Fruit fly (Drosophila melanogaster) whole organism, embryonic: Measurements from ENCODE around the gene Vps26.

Source experiments
- B-H1 ChIP-seq: fragments of 200-800 bp; sonication (Bioruptor generic); IDR thresholded peaks from 3 replicates; pipeline ENCODE4 v1.3.6; 2022; ENCODE audit warnings: missing biosample characterization, missing genetic modification characterization
- CG10959 ChIP-seq: fragments of 200-800 bp; sonication (Bioruptor generic); IDR thresholded peaks from 2 replicates; pipeline ENCODE4 v1.3.6; 2022; ENCODE audit warnings: missing biosample characterization, missing genetic modification characterization
- CG11695 ChIP-seq: fragments of 200-800 bp; sonication (Bioruptor generic); IDR thresholded peaks from 3 replicates; pipeline ENCODE4 v1.3.6; 2022; ENCODE audit warnings: missing biosample characterization, missing genetic modification characterization
- CG1233 ChIP-seq: fragments of 200-800 bp; sonication (Bioruptor generic); optimal IDR thresholded peaks from 4 replicates; lab custom pipeline; 2018; ENCODE audit warnings: missing biosample characterization, mild to moderate bottlenecking, missing genetic modification characterization
- CG12744 ChIP-seq: fragments of 200-800 bp; sonication (Bioruptor generic); optimal IDR thresholded peaks from 2 replicates; lab custom pipeline; 2016; ENCODE audit warnings: missing biosample characterization, missing genetic modification characterization
- CG13296 ChIP-seq: fragments of 200-800 bp; sonication (Bioruptor generic); optimal IDR thresholded peaks from 3 replicates; lab custom pipeline; 2018; ENCODE audit warnings: missing biosample characterization, mild to moderate bottlenecking, missing genetic modification characterization
- CG13775 ChIP-seq: fragments of 200-800 bp; sonication (Bioruptor generic); optimal IDR thresholded peaks from 3 replicates; lab custom pipeline; 2017; ENCODE audit warnings: missing biosample characterization, mild to moderate bottlenecking, missing genetic modification characterization
- CG14667 ChIP-seq: fragments of 200-800 bp; sonication (Bioruptor generic); IDR thresholded peaks from 2 replicates; pipeline ENCODE4 v1.3.6; 2022; ENCODE audit warnings: missing biosample characterization, missing genetic modification characterization
- CG15073 ChIP-seq: fragments of 200-800 bp; sonication (Bioruptor generic); optimal IDR thresholded peaks from 2 replicates; lab custom pipeline; 2016; ENCODE audit warnings: missing biosample characterization, missing genetic modification characterization
- CG15514 ChIP-seq: fragments of 200-800 bp; sonication (Bioruptor generic); optimal IDR thresholded peaks from 3 replicates; lab custom pipeline; 2017; ENCODE audit warnings: missing biosample characterization, missing genetic modification characterization, mild to moderate bottlenecking, moderate library complexity, missing genetic modification reagents
- CG17359 ChIP-seq: fragments of 200-800 bp; sonication (Bioruptor generic); optimal IDR thresholded peaks from 3 replicates; lab custom pipeline; 2018; ENCODE audit warnings: missing biosample characterization, mild to moderate bottlenecking, missing genetic modification characterization, moderate library complexity
- CG17568 ChIP-seq: fragments of 200-800 bp; sonication (Bioruptor generic); optimal IDR thresholded peaks from 2 replicates; lab custom pipeline; 2018; ENCODE audit warnings: missing biosample characterization, mild to moderate bottlenecking, missing genetic modification characterization, moderate library complexity
- CG17912 ChIP-seq: fragments of 200-800 bp; sonication (Bioruptor generic); optimal IDR thresholded peaks from 2 replicates; lab custom pipeline; 2018; ENCODE audit warnings: missing biosample characterization, mild to moderate bottlenecking, missing genetic modification characterization
- CG18619 ChIP-seq: fragments of 200-800 bp; sonication (Bioruptor generic); optimal IDR thresholded peaks from 3 replicates; lab custom pipeline; 2017; ENCODE audit warnings: missing biosample characterization, mild to moderate bottlenecking, missing genetic modification characterization
- CG2129 ChIP-seq: fragments of 200-800 bp; sonication (Bioruptor generic); IDR thresholded peaks from 2 replicates; pipeline ENCODE4 v1.3.6; 2022; ENCODE audit warnings: missing biosample characterization, missing genetic modification characterization; ENCODE audit not compliant: partially characterized antibody
- CG30020 ChIP-seq: fragments of 200-800 bp; optimal IDR thresholded peaks from 2 replicates; lab custom pipeline; 2019; ENCODE audit warnings: missing biosample characterization, mild to moderate bottlenecking, missing genetic modification characterization, moderate library complexity
- CG3407 ChIP-seq: fragments of 200-800 bp; sonication (Bioruptor generic); optimal IDR thresholded peaks from 2 replicates; lab custom pipeline; 2018; ENCODE audit warnings: missing biosample characterization, mild to moderate bottlenecking, missing genetic modification characterization
- CG3847 ChIP-seq: fragments of 200-800 bp; sonication (Bioruptor generic); IDR thresholded peaks from 2 replicates; pipeline ENCODE4 v1.3.6; 2022; ENCODE audit warnings: missing biosample characterization, missing genetic modification characterization
- CG6791 ChIP-seq: fragments of 200-800 bp; sonication (Bioruptor generic); IDR thresholded peaks from 3 replicates; pipeline ENCODE4 v1.3.6; 2022; ENCODE audit warnings: missing biosample characterization, missing genetic modification characterization; ENCODE audit not compliant: partially characterized antibody
- CkIIα-i1 ChIP-seq: fragments of 200-800 bp; sonication (Bioruptor generic); IDR thresholded peaks from 2 replicates; pipeline ENCODE4 v1.3.6; 2022; ENCODE audit warnings: missing biosample characterization, missing genetic modification characterization
- HLH3B ChIP-seq: fragments of 200-800 bp; sonication (Bioruptor generic); IDR thresholded peaks from 2 replicates; pipeline ENCODE4 v1.3.6; 2022; ENCODE audit warnings: missing biosample characterization, missing genetic modification characterization
- Hr3 ChIP-seq: fragments of 200-800 bp; sonication (Bioruptor generic); optimal IDR thresholded peaks from 3 replicates; lab custom pipeline; 2016; ENCODE audit warnings: missing biosample characterization, missing genetic modification characterization
- Hr78 ChIP-seq, 2 experiments: fragments of 200-800 bp in 1 of 2; fragments of >200 bp in 1 of 2; sonication (Bioruptor generic) in 1 of 2; optimal IDR thresholded peaks; 2 replicates each; lab custom pipeline; 2017 to 2019; ENCODE audit warnings: missing biosample characterization in 2 of 2, missing genetic modification characterization in 2 of 2, mild to moderate bottlenecking in 1 of 2, moderate library complexity in 1 of 2
- Jarid2 ChIP-seq: fragments of 200-800 bp; sonication (Bioruptor generic); optimal IDR thresholded peaks from 3 replicates; lab custom pipeline; 2017; ENCODE audit warnings: mild to moderate bottlenecking, missing biosample characterization, missing genetic modification reagents, missing genetic modification characterization
- Meics ChIP-seq: fragments of 200-800 bp; sonication (Bioruptor generic); optimal IDR thresholded peaks from 2 replicates; lab custom pipeline; 2017; ENCODE audit warnings: missing biosample characterization, mild to moderate bottlenecking, missing genetic modification characterization
- PHDP ChIP-seq: fragments of 200-800 bp; sonication (Bioruptor generic); optimal IDR thresholded peaks from 3 replicates; lab custom pipeline; 2018; ENCODE audit warnings: missing biosample characterization, mild to moderate bottlenecking, missing genetic modification characterization, moderate library complexity
- Sox102F ChIP-seq: fragments of 200-800 bp; sonication (Bioruptor generic); optimal IDR thresholded peaks from 2 replicates; lab custom pipeline; 2018; ENCODE audit warnings: missing biosample characterization, mild to moderate bottlenecking, missing genetic modification characterization, moderate library complexity
- al ChIP-seq: fragments of 200-800 bp; sonication (Bioruptor generic); IDR thresholded peaks from 2 replicates; pipeline ENCODE4 v1.3.6; 2022; ENCODE audit warnings: missing biosample characterization, missing genetic modification characterization
- bowl ChIP-seq: fragments of 200-800 bp; sonication (Bioruptor generic); IDR thresholded peaks from 2 replicates; pipeline ENCODE4 v1.3.6; 2022; ENCODE audit warnings: missing biosample characterization, missing genetic modification characterization
- cas ChIP-seq: fragments of 200-800 bp; sonication (Bioruptor generic); IDR thresholded peaks from 2 replicates; pipeline ENCODE4 v1.3.6; 2022; ENCODE audit warnings: missing biosample characterization, missing genetic modification characterization
- dimm ChIP-seq: fragments of 200-800 bp; sonication (Bioruptor generic); IDR thresholded peaks from 2 replicates; pipeline ENCODE4 v1.3.6; 2022; ENCODE audit warnings: missing biosample characterization, missing genetic modification characterization
- dysf ChIP-seq: fragments of 200-800 bp; sonication (Bioruptor generic); IDR thresholded peaks from 3 replicates; pipeline ENCODE4 v1.3.6; 2022; ENCODE audit warnings: missing biosample characterization, missing genetic modification characterization
- ems ChIP-seq: fragments of 200-800 bp; sonication (Bioruptor generic); optimal IDR thresholded peaks from 3 replicates; lab custom pipeline; 2016; ENCODE audit warnings: missing biosample characterization, missing genetic modification characterization
- en ChIP-seq: fragments of 200-800 bp; sonication (Bioruptor generic); optimal IDR thresholded peaks from 2 replicates; lab custom pipeline; 2016; ENCODE audit warnings: missing biosample characterization, missing genetic modification characterization
- eve ChIP-seq, 2 experiments: fragments of >200 bp; optimal IDR thresholded peaks; 2 replicates each; lab custom pipeline; 2017; ENCODE audit warnings: missing biosample characterization in 2 of 2, missing genetic modification characterization in 2 of 2
- fd3F ChIP-seq: fragments of 200-800 bp; sonication (Bioruptor generic); optimal IDR thresholded peaks from 2 replicates; lab custom pipeline; 2018; ENCODE audit warnings: missing biosample characterization, mild to moderate bottlenecking, missing genetic modification characterization, moderate library complexity
- fd96Cb ChIP-seq: fragments of 200-800 bp; sonication (Bioruptor generic); optimal IDR thresholded peaks from 2 replicates; lab custom pipeline; 2018; ENCODE audit warnings: missing biosample characterization, mild to moderate bottlenecking, missing genetic modification characterization, moderate library complexity
- hbn ChIP-seq: fragments of 200-800 bp; sonication (Bioruptor generic); IDR thresholded peaks from 2 replicates; pipeline ENCODE4 v1.3.6; 2022; ENCODE audit warnings: missing biosample characterization, missing genetic modification characterization; ENCODE audit not compliant: partially characterized antibody
- ind ChIP-seq: fragments of 200-800 bp; sonication (Bioruptor generic); optimal IDR thresholded peaks from 3 replicates; lab custom pipeline; 2016; ENCODE audit warnings: missing biosample characterization, missing genetic modification characterization
- ken ChIP-seq: fragments of 200-800 bp; sonication (Bioruptor generic); IDR thresholded peaks from 3 replicates; pipeline ENCODE4 v1.3.6; 2022; ENCODE audit warnings: missing biosample characterization, missing genetic modification characterization
- nmo ChIP-seq: fragments of 200-800 bp; sonication (Bioruptor generic); optimal IDR thresholded peaks from 2 replicates; lab custom pipeline; 2018; ENCODE audit warnings: missing biosample characterization, mild to moderate bottlenecking, missing genetic modification characterization, moderate library complexity
- odd ChIP-seq: fragments of 200-800 bp; sonication (Bioruptor generic); optimal IDR thresholded peaks from 2 replicates; lab custom pipeline; 2017; ENCODE audit warnings: missing biosample characterization, mild to moderate bottlenecking, missing genetic modification characterization
- onecut ChIP-seq: fragments of 200-800 bp; sonication (Bioruptor generic); IDR thresholded peaks from 2 replicates; pipeline ENCODE4 v1.3.6; 2022; ENCODE audit warnings: missing biosample characterization, missing genetic modification characterization
- pan ChIP-seq, 4 experiments: fragments of >200 bp in 3 of 4; fragments of 200-800 bp in 1 of 4; sonication (Bioruptor generic) in 1 of 4; optimal IDR thresholded peaks in 3 of 4; IDR thresholded peaks in 1 of 4; 2 replicates each; pipeline versions ENCODE4 v1.3.6 to Lab custom; 2017 to 2022; ENCODE audit warnings: missing biosample characterization in 2 of 4, missing genetic modification characterization in 2 of 4, mixed read lengths in 1 of 4
- ro ChIP-seq: fragments of 200-800 bp; sonication (Bioruptor generic); IDR thresholded peaks from 2 replicates; pipeline ENCODE4 v1.3.6; 2022; ENCODE audit warnings: missing biosample characterization, missing genetic modification characterization
- run ChIP-seq: fragments of 200-800 bp; sonication (Bioruptor generic); optimal IDR thresholded peaks from 3 replicates; lab custom pipeline; 2018; ENCODE audit warnings: missing biosample characterization, mild to moderate bottlenecking, missing genetic modification characterization
- sd ChIP-seq: fragments of 200-800 bp; sonication (Bioruptor generic); optimal IDR thresholded peaks from 3 replicates; lab custom pipeline; 2018; ENCODE audit warnings: missing biosample characterization, mild to moderate bottlenecking, missing genetic modification characterization, moderate library complexity
- sens ChIP-seq: fragments of 200-800 bp; sonication (Bioruptor generic); peaks from one replicate; lab custom pipeline; 2016; ENCODE audit warnings: missing biosample characterization, missing genetic modification characterization
- slbo ChIP-seq: fragments of 200-800 bp; sonication (Bioruptor generic); IDR thresholded peaks from 2 replicates; pipeline ENCODE4 v1.3.6; 2022; ENCODE audit warnings: missing biosample characterization, missing genetic modification characterization
- wor ChIP-seq: fragments of 200-800 bp; sonication (Bioruptor generic); IDR thresholded peaks from 2 replicates; pipeline ENCODE4 v1.3.6; 2022; ENCODE audit warnings: missing biosample characterization, missing genetic modification characterization
- zf30C ChIP-seq: fragments of 200-800 bp; sonication (Bioruptor generic); optimal IDR thresholded peaks from 3 replicates; lab custom pipeline; 2018; ENCODE audit warnings: missing biosample characterization, mild to moderate bottlenecking, missing genetic modification characterization

The Vps26 gene

dm6 chrX:1858867-1859266 is 14.8 kb upstream of the Vps26 start, which contains the start of gene Lamtor5 (continued):
- TF ChIP-seq CG12744 (GFP tag; lab: Kevin White, UChicago) (peak; percentile 24), ro (no peak), CkIIα-i1 (GFP tag; lab: Robert Waterston, UW) (no peak), Meics (GFP tag; lab: Kevin White, UChicago) (peak; percentile 54), CG13296 (GFP tag; lab: Kevin White, UChicago) (peak; percentile 41), hbn (GFP tag; lab: Robert Waterston, UW) (no peak), ind (GFP tag; lab: Kevin White, UChicago) (peak; percentile 23), al (GFP tag; lab: Robert Waterston, UW) (no peak), sd (tag; lab: Kevin White, UChicago) (peak; percentile 26), PHDP (tag; lab: Kevin White, UChicago) (peak; percentile 40), Hr78 (GFP tag; optimal IDR thresholded peaks at IDR 0.05; lab: Kevin White, UChicago) (no peak), HLH3B (GFP tag; lab: Robert Waterston, UW) (no peak), ken (GFP tag; lab: Robert Waterston, UW) (no peak), bowl (GFP tag; lab: Robert Waterston, UW) (no peak), nmo (GFP tag; lab: Kevin White, UChicago) (peak; percentile 34), cas (GFP tag; lab: Robert Waterston, UW) (peak; percentile 7; the same call in 1 of the 2 replicates), CG17912 (no peak), onecut (GFP tag; lab: Robert Waterston, UW) (peak; percentile 18; the same call in 1 of the 2 replicates), pan (optimal IDR thresholded peaks at IDR 0.05; lab: Kevin White, UChicago) (no peak), pan (GFP tag; optimal IDR thresholded peaks at IDR 0.05 in 1 of 2, IDR thresholded peaks at IDR 0.05 in 1 of 2) (peak in 1 of 2 experiments; percentile 34), zf30C (GFP tag; lab: Kevin White, UChicago) (no peak), CG15514 (GFP tag; lab: Kevin White, UChicago) (peak; percentile 61), Hr3 (no peak), CG10959 (GFP tag; lab: Robert Waterston, UW) (no peak), slbo (GFP tag; lab: Robert Waterston, UW) (peak; percentile 73), CG3847 (no peak), CG2129 (GFP tag; lab: Robert Waterston, UW) (no peak), CG3407 (GFP tag; lab: Kevin White, UChicago) (no peak), Jarid2 (GFP tag; lab: Kevin White, UChicago) (no peak), run (no peak), CG17568 (GFP tag; lab: Kevin White, UChicago) (no peak), Sox102F (GFP tag; lab: Kevin White, UChicago) (peak; percentile 27), CG1233 (GFP tag; lab: Kevin White, UChicago) (no peak), eve (GFP tag; optimal IDR thresholded peaks at IDR 0.05; lab: Kevin White, UChicago) (no peak), CG15073 (GFP tag; lab: Kevin White, UChicago) (no peak), dysf (GFP tag; lab: Robert Waterston, UW) (no peak; the same call in 2 of the 3 replicates), B-H1 (GFP tag; lab: Robert Waterston, UW) (peak; percentile 21; the same call in 1 of the 3 replicates), dimm (no peak), odd (GFP tag; lab: Kevin White, UChicago) (no peak), sens (GFP tag; lab: Kevin White, UChicago) (peak; percentile 93), fd3F (GFP tag; lab: Kevin White, UChicago) (no peak), CG18619 (GFP tag; lab: Kevin White, UChicago) (peak; percentile 22), en (GFP tag; lab: Kevin White, UChicago) (no peak), CG17359 (peak; percentile 44), wor (GFP tag; lab: Robert Waterston, UW) (no peak), CG14667 (no peak), fd96Cb (tag; lab: Kevin White, UChicago) (peak; percentile 8), CG30020 (tag; lab: Kevin White, UChicago) (no peak), CG13775 (GFP tag; lab: Kevin White, UChicago) (peak; percentile 45), CG6791 (GFP tag; lab: Robert Waterston, UW) (no peak), ems (GFP tag; lab: Kevin White, UChicago) (peak; percentile 46), CG11695 (GFP tag; lab: Robert Waterston, UW) (peak; percentile 38; the same call in 1 of the 3 replicates)
